Worm (Caenorhabditis elegans) whole organism, L1 larva: ENCODE data around the gene ule-2.

Experiments used
- C04F5.9 ChIP-seq: sonication (generic microtip); optimal IDR thresholded peaks from 2 replicates; lab custom pipeline; 2016; ENCODE audit warnings: missing genetic modification characterization, missing compliant biosample characterization
- C34B4.2 ChIP-seq: sonication (generic microtip); optimal IDR thresholded peaks from 2 replicates; lab custom pipeline; 2017; ENCODE audit warnings: mild to moderate bottlenecking, missing genetic modification characterization, missing compliant biosample characterization
- F16B12.6 ChIP-seq: fragments of 150-350 bp; optimal IDR thresholded peaks from 2 replicates; lab custom pipeline; 2014; ENCODE audit warnings: missing biosample characterization, missing genetic modification characterization
- Y116A8C.19 ChIP-seq: sonication (generic microtip); optimal IDR thresholded peaks from 2 replicates; lab custom pipeline; 2016; ENCODE audit warnings: missing compliant biosample characterization, missing genetic modification characterization, borderline replicate concordance
- aha-1 ChIP-seq: fragments of 150-350 bp; optimal IDR thresholded peaks from 2 replicates; lab custom pipeline; 2014; ENCODE audit warnings: missing biosample characterization, missing genetic modification characterization
- blmp-1 ChIP-seq: fragments of 150-350 bp; optimal IDR thresholded peaks from 2 replicates; lab custom pipeline; 2014; ENCODE audit warnings: missing biosample characterization, missing genetic modification characterization
- ceh-82 ChIP-seq, 3 experiments: fragments of 150-350 bp in 1 of 3; sonication (generic microtip) in 2 of 3; optimal IDR thresholded peaks; 2 replicates each; lab custom pipeline; 2014 to 2017; ENCODE audit warnings: missing biosample characterization in 3 of 3, missing genetic modification characterization in 3 of 3
- ceh-88 ChIP-seq: fragments of 200-800 bp; sonication (Bioruptor generic); IDR thresholded peaks from 2 replicates; pipeline ENCODE4 v1.3.6; 2022; ENCODE audit warnings: missing genetic modification characterization, missing compliant biosample characterization
- ceh-90 ChIP-seq: sonication (generic microtip); optimal IDR thresholded peaks from 2 replicates; lab custom pipeline; 2016; ENCODE audit warnings: missing genetic modification characterization, missing compliant biosample characterization
- dpl-1 ChIP-seq, 3 experiments: fragments of 150-350 bp in 2 of 3; sonication (generic microtip) in 1 of 3; optimal IDR thresholded peaks; 2 replicates each; lab custom pipeline; 2014 to 2017; ENCODE audit warnings: missing biosample characterization in 3 of 3, missing genetic modification characterization in 3 of 3, missing genetic modification reagents in 3 of 3
- dsc-1 ChIP-seq: sonication (generic microtip); optimal IDR thresholded peaks from 2 replicates; lab custom pipeline; 2016; ENCODE audit warnings: mild to moderate bottlenecking, missing genetic modification characterization, missing compliant biosample characterization
- efl-1 ChIP-seq, 4 experiments: fragments of 150-350 bp; optimal IDR thresholded peaks in 3 of 4; peaks in 1 of 4; 1 replicate in 1 of 4; 2 replicates in 3 of 4; lab custom pipeline; 2014; ENCODE audit warnings: missing biosample characterization in 2 of 4, missing genetic modification characterization in 2 of 4, missing genetic modification reagents in 2 of 4
- efl-3 ChIP-seq: fragments of 200-800 bp; sonication (Bioruptor generic); optimal IDR thresholded peaks from 2 replicates; lab custom pipeline; 2018; ENCODE audit warnings: mild to moderate bottlenecking, missing genetic modification characterization, missing compliant biosample characterization
- egl-13 ChIP-seq: sonication (generic microtip); optimal IDR thresholded peaks from 2 replicates; lab custom pipeline; 2016; ENCODE audit warnings: missing genotype, missing genetic modification reagents, missing genetic modification characterization, missing compliant biosample characterization
- elt-2 ChIP-seq: sonication (generic microtip); optimal IDR thresholded peaks from 2 replicates; lab custom pipeline; 2016; ENCODE audit warnings: missing genetic modification characterization, mild to moderate bottlenecking, inconsistent platforms, missing compliant biosample characterization, missing genetic modification reagents
- elt-3 ChIP-seq, 6 experiments: fragments of 150-350 bp in 1 of 6; sonication (generic microtip); optimal IDR thresholded peaks; 2 replicates each; lab custom pipeline; 2017 to 2018; ENCODE audit warnings: missing biosample characterization in 6 of 6, missing genetic modification characterization in 6 of 6, inconsistent platforms in 1 of 6
- fkh-10 ChIP-seq: sonication (generic microtip); optimal IDR thresholded peaks from 2 replicates; lab custom pipeline; 2017; ENCODE audit warnings: missing biosample characterization, missing genetic modification reagents, missing genetic modification characterization
- fkh-4 ChIP-seq: sonication (generic microtip); optimal IDR thresholded peaks from 2 replicates; lab custom pipeline; 2016; ENCODE audit warnings: missing compliant biosample characterization, missing genetic modification characterization, borderline replicate concordance
- grh-1 ChIP-seq: fragments of 200-800 bp; sonication (Bioruptor generic); IDR thresholded peaks from 2 replicates; pipeline ENCODE4 v1.3.6; 2022; ENCODE audit warnings: missing genetic modification reagents, missing genetic modification characterization, missing compliant biosample characterization
- hlh-17 ChIP-seq: fragments of 200-800 bp; sonication (Bioruptor generic); optimal IDR thresholded peaks from 2 replicates; lab custom pipeline; 2018; ENCODE audit warnings: missing genetic modification characterization, mild to moderate bottlenecking, missing compliant biosample characterization, moderate library complexity, borderline replicate concordance
- hlh-4 ChIP-seq: sonication (generic microtip); optimal IDR thresholded peaks from 2 replicates; lab custom pipeline; 2016; ENCODE audit warnings: mild to moderate bottlenecking, missing genetic modification characterization, missing compliant biosample characterization
- hpl-2 ChIP-seq: fragments of 150-350 bp; optimal IDR thresholded peaks from 2 replicates; lab custom pipeline; 2014; ENCODE audit warnings: missing biosample characterization, missing genetic modification reagents, missing genetic modification characterization
- irx-1 ChIP-seq: sonication (generic microtip); optimal IDR thresholded peaks from 2 replicates; lab custom pipeline; 2016; ENCODE audit warnings: missing genetic modification characterization, missing compliant biosample characterization
- isw-1 ChIP-seq: fragments of 200-800 bp; sonication (Bioruptor generic); IDR thresholded peaks from 2 replicates; pipeline ENCODE4 v1.3.6; 2022; ENCODE audit warnings: missing genetic modification characterization, missing compliant biosample characterization
- lin-13 ChIP-seq: fragments of 150-350 bp; optimal IDR thresholded peaks from 2 replicates; lab custom pipeline; 2014; ENCODE audit warnings: missing biosample characterization, missing genetic modification reagents, missing genetic modification characterization
- lin-14 ChIP-seq: fragments of 200-800 bp; sonication (Bioruptor generic); optimal IDR thresholded peaks from 2 replicates; lab custom pipeline; 2018; ENCODE audit warnings: mild to moderate bottlenecking, missing genetic modification characterization, moderate library complexity, missing compliant biosample characterization
- lin-35 ChIP-seq, 2 experiments: fragments of 150-350 bp; optimal IDR thresholded peaks; 2 replicates each; lab custom pipeline; 2014; ENCODE audit warnings: missing biosample characterization in 2 of 2, missing genetic modification characterization in 2 of 2, missing genetic modification reagents in 2 of 2
- lin-39 ChIP-seq: fragments of 150-350 bp; optimal IDR thresholded peaks from 2 replicates; lab custom pipeline; 2014; ENCODE audit warnings: missing biosample characterization, missing genetic modification reagents, missing genetic modification characterization
- lir-3 ChIP-seq: sonication (generic microtip); optimal IDR thresholded peaks from 2 replicates; lab custom pipeline; 2016; ENCODE audit warnings: mild to moderate bottlenecking, missing genetic modification characterization, moderate library complexity, missing compliant biosample characterization; ENCODE audit not compliant: poor library complexity
- mdl-1 ChIP-seq, 2 experiments: fragments of 150-350 bp; optimal IDR thresholded peaks; 2 replicates each; lab custom pipeline; 2014 to 2017; ENCODE audit warnings: missing biosample characterization in 2 of 2, missing genetic modification characterization in 2 of 2, inconsistent platforms in 1 of 2
- mef-2 ChIP-seq: fragments of 150-350 bp; optimal IDR thresholded peaks from 2 replicates; lab custom pipeline; 2014; ENCODE audit warnings: missing biosample characterization, missing genetic modification characterization
- nhr-11 ChIP-seq: fragments of 150-350 bp; optimal IDR thresholded peaks from 2 replicates; lab custom pipeline; 2014; ENCODE audit warnings: missing biosample characterization, missing genetic modification characterization
- nhr-12 ChIP-seq: sonication (generic microtip); optimal IDR thresholded peaks from 2 replicates; lab custom pipeline; 2017; ENCODE audit warnings: missing biosample characterization, missing genetic modification characterization
- nhr-19 ChIP-seq: fragments of 200-800 bp; sonication (Bioruptor generic); conservative IDR thresholded peaks from 2 replicates; pipeline ENCODE4 v1.3.6; 2022; ENCODE audit warnings: missing genetic modification characterization, missing compliant biosample characterization
- nhr-71 ChIP-seq: sonication (generic microtip); optimal IDR thresholded peaks from 2 replicates; lab custom pipeline; 2016; ENCODE audit warnings: mild to moderate bottlenecking, missing genetic modification characterization, moderate library complexity, missing compliant biosample characterization
- nhr-76 ChIP-seq: sonication (generic microtip); optimal IDR thresholded peaks from 2 replicates; lab custom pipeline; 2017; ENCODE audit warnings: missing biosample characterization, missing genetic modification characterization
- nhr-84 ChIP-seq: sonication (generic microtip); optimal IDR thresholded peaks from 2 replicates; lab custom pipeline; 2017; ENCODE audit warnings: missing biosample characterization, missing genetic modification characterization
- pag-3 ChIP-seq: sonication (generic microtip); optimal IDR thresholded peaks from 2 replicates; lab custom pipeline; 2017; ENCODE audit warnings: missing genetic modification characterization, mild to moderate bottlenecking, missing compliant biosample characterization, antibody characterized with exemption, borderline replicate concordance; ENCODE audit not compliant: insufficient read depth
- pax-3 ChIP-seq: fragments of 200-800 bp; sonication (Bioruptor generic); optimal IDR thresholded peaks from 2 replicates; lab custom pipeline; 2018; ENCODE audit warnings: mild to moderate bottlenecking, missing genetic modification characterization, moderate library complexity, missing compliant biosample characterization
- snu-23 ChIP-seq: sonication (generic microtip); optimal IDR thresholded peaks from 2 replicates; lab custom pipeline; 2016; ENCODE audit warnings: missing genetic modification characterization, missing compliant biosample characterization
- sox-4 ChIP-seq: sonication (generic microtip); optimal IDR thresholded peaks from 2 replicates; lab custom pipeline; 2016; ENCODE audit warnings: missing genetic modification characterization, missing compliant biosample characterization
- swsn-7 ChIP-seq: sonication (generic microtip); optimal IDR thresholded peaks from 2 replicates; lab custom pipeline; 2016; ENCODE audit warnings: missing genetic modification characterization, missing compliant biosample characterization
- tbx-2 ChIP-seq: sonication (generic microtip); optimal IDR thresholded peaks from 2 replicates; lab custom pipeline; 2016; ENCODE audit warnings: missing genetic modification characterization, missing compliant biosample characterization
- unc-130 ChIP-seq: fragments of 150-350 bp; optimal IDR thresholded peaks from 2 replicates; lab custom pipeline; 2017; ENCODE audit warnings: missing biosample characterization, missing genetic modification characterization, inconsistent platforms
- unc-30 ChIP-seq: sonication (generic microtip); optimal IDR thresholded peaks from 2 replicates; lab custom pipeline; 2017; ENCODE audit warnings: missing biosample characterization, missing genetic modification characterization
- unc-86 ChIP-seq: sonication (generic microtip); optimal IDR thresholded peaks from 2 replicates; lab custom pipeline; 2016; ENCODE audit warnings: missing genetic modification characterization, missing compliant biosample characterization
- unc-98 ChIP-seq: fragments of 200-800 bp; sonication (Bioruptor generic); IDR thresholded peaks from 2 replicates; pipeline ENCODE4 v1.3.6; 2022; ENCODE audit warnings: missing genetic modification characterization, missing compliant biosample characterization
- zag-1 ChIP-seq: fragments of 150-350 bp; optimal IDR thresholded peaks from 2 replicates; lab custom pipeline; 2014; ENCODE audit warnings: missing biosample characterization, missing genetic modification characterization
- zip-4 ChIP-seq: fragments of 200-800 bp; sonication (Bioruptor generic); optimal IDR thresholded peaks from 2 replicates; lab custom pipeline; 2018; ENCODE audit warnings: mild to moderate bottlenecking, missing genetic modification characterization, moderate library complexity, missing compliant biosample characterization
- ztf-11 ChIP-seq, 2 experiments: sonication (generic microtip); optimal IDR thresholded peaks; 2 replicates each; lab custom pipeline; 2016 to 2017; ENCODE audit warnings: missing genetic modification characterization in 2 of 2, missing biosample characterization in 1 of 2, missing compliant biosample characterization in 1 of 2
- ztf-4 ChIP-seq: fragments of 150-350 bp; optimal IDR thresholded peaks from 2 replicates; lab custom pipeline; 2014; ENCODE audit warnings: missing biosample characterization, missing genetic modification characterization

The ule-2 gene

ce11 chrIV:14614176-14614740 is 20.7 kb upstream of the ule-2 start (continued):
- no peak for TF ChIP-seq ceh-90 (tag; lab: Kevin White, UChicago)
- peak; percentile 21 for TF ChIP-seq dsc-1 (tag; lab: Kevin White, UChicago)
- TF ChIP-seq lin-35 (GFP tag; optimal IDR thresholded peaks at IDR 0.05; lab: Kevin White, UChicago), result peak in 1 of 2 experiments; percentile 31
- TF ChIP-seq Y116A8C.19 (tag; lab: Kevin White, UChicago), result no peak
- no peak for TF ChIP-seq unc-86 (tag; lab: Kevin White, UChicago)
- peak; percentile 57 for TF ChIP-seq snu-23 (GFP tag; lab: Kevin White, UChicago)
- TF ChIP-seq mdl-1 (tag; optimal IDR thresholded peaks at IDR 0.05; lab: Kevin White, UChicago), result peak in 1 of 2 experiments; percentile 63
- TF ChIP-seq elt-3 (tag; optimal IDR thresholded peaks at IDR 0.05; lab: Kevin White, UChicago), result peak; percentile 63 to 93 (median 80)
- TF ChIP-seq nhr-84 (tag; lab: Kevin White, UChicago), result no peak
- peak; percentile 22 for TF ChIP-seq irx-1
- no peak for TF ChIP-seq swsn-7
- no peak for TF ChIP-seq lin-39 (tag; lab: Kevin White, UChicago)
- TF ChIP-seq ceh-88 (GFP tag; lab: Robert Waterston, UW), result no peak
- TF ChIP-seq unc-130 (tag; lab: Kevin White, UChicago), result peak; percentile 33
- TF ChIP-seq aha-1, result no peak
- TF ChIP-seq grh-1, result peak; percentile 45
- TF ChIP-seq blmp-1 (tag; lab: Kevin White, UChicago), result peak; percentile 71
- no peak for TF ChIP-seq F16B12.6 (tag; lab: Kevin White, UChicago)
- no peak for TF ChIP-seq C04F5.9 (tag; lab: Kevin White, UChicago)
- TF ChIP-seq isw-1 (GFP tag; lab: Robert Waterston, UW), result no peak
- no peak for TF ChIP-seq nhr-12 (tag; lab: Kevin White, UChicago)
- no peak for TF ChIP-seq ztf-11 (tag; optimal IDR thresholded peaks at IDR 0.05; lab: Kevin White, UChicago)
- TF ChIP-seq fkh-4, result no peak
- no peak for TF ChIP-seq fkh-10 (GFP tag; lab: Kevin White, UChicago)
- TF ChIP-seq pag-3, result no peak
- TF ChIP-seq unc-98, result no peak
- no peak for TF ChIP-seq efl-1 (optimal IDR thresholded peaks at IDR 0.05; lab: Kevin White, UChicago)
- TF ChIP-seq efl-1 (GFP tag; optimal IDR thresholded peaks at IDR 0.05 in 1 of 2; lab: Kevin White, UChicago), result peak in 1 of 2 experiments; percentile 66
- TF ChIP-seq ceh-82 (tag; optimal IDR thresholded peaks at IDR 0.05; lab: Kevin White, UChicago), result no peak
- no peak for TF ChIP-seq egl-13
- TF ChIP-seq nhr-76 (tag; lab: Kevin White, UChicago), result no peak
- TF ChIP-seq lir-3 (tag; lab: Kevin White, UChicago), result no peak
- TF ChIP-seq nhr-19 (GFP tag; lab: Robert Waterston, UW), result peak; percentile 77
- TF ChIP-seq nhr-11, result no peak
- TF ChIP-seq pax-3 (tag; lab: Kevin White, UChicago), result no peak
- TF ChIP-seq hlh-4 (tag; lab: Kevin White, UChicago), result no peak
- peak in 1 of 3 experiments; percentile 4 for TF ChIP-seq dpl-1 (GFP tag; optimal IDR thresholded peaks at IDR 0.05; lab: Kevin White, UChicago)
- no peak for TF ChIP-seq lin-13 (GFP tag; lab: Kevin White, UChicago)
- TF ChIP-seq C34B4.2 (tag; lab: Kevin White, UChicago), result no peak
- TF ChIP-seq elt-2 (tag; lab: Kevin White, UChicago), result no peak
- TF ChIP-seq hpl-2 (GFP tag; lab: Kevin White, UChicago), result no peak
- peak; percentile 52 for TF ChIP-seq tbx-2 (tag; lab: Kevin White, UChicago)
- TF ChIP-seq hlh-17, result no peak
- peak; percentile 5 for TF ChIP-seq ztf-4 (tag; lab: Kevin White, UChicago)
- TF ChIP-seq mef-2 (tag; lab: Kevin White, UChicago), result no peak
- no peak for TF ChIP-seq efl-3 (GFP tag; lab: Kevin White, UChicago)
- no peak for TF ChIP-seq zip-4 (GFP tag; lab: Kevin White, UChicago)
- TF ChIP-seq zag-1, result no peak
- TF ChIP-seq sox-4 (tag; lab: Kevin White, UChicago), result no peak
- peak; percentile 63 for TF ChIP-seq lin-14
- TF ChIP-seq unc-30, result no peak
- TF ChIP-seq nhr-71, result peak; percentile 80
